Worm (Caenorhabditis elegans) whole organism, L4 larva: ENCODE data around the gene flp-12.

Experiments used
- daf-8 ChIP-seq: fragments of 200-800 bp; sonication (Bioruptor generic); IDR thresholded peaks from 2 replicates; pipeline ENCODE4 v1.3.6; 2022; ENCODE audit warnings: missing genetic modification characterization, missing compliant biosample characterization
- pqm-1 ChIP-seq: sonication (generic microtip); optimal IDR thresholded peaks from 2 replicates; lab custom pipeline; 2017; ENCODE audit warnings: missing biosample characterization, missing genetic modification characterization
- ztf-11 ChIP-seq: fragments of 150-350 bp; optimal IDR thresholded peaks from 2 replicates; lab custom pipeline; 2014; ENCODE audit warnings: missing biosample characterization, missing genetic modification characterization

DNA sequence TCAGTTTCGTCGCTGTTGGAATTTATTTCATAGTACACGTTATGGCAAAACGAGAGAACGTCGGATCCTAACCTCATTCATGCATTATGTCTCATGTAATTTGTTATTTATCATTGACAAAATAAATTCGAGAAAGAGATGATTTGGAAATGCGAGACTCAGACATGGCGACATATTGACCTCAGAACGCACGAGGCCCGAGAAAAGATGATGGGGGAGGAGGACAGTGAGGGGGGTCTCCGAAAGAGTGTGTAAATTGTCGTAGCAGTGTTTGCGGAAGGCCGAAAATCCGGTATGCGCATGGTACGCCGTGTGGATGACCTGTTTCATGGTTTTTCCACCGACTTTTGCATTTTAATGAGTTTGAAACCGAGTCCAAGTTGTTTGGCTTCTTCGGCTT, 43.5 kb upstream of the flp-12 start:
- TF ChIP-seq pqm-1 (tag; lab: Kevin White, UChicago) (no peak), daf-8 (GFP tag; lab: Robert Waterston, UW) (no peak), ztf-11 (no peak)
